Worm (Caenorhabditis elegans) whole organism, young adult: ENCODE data around the gene ugt-29.

Source experiments
- Y53G8AR.9 ChIP-seq: fragments of 200-800 bp; sonication (Bioruptor generic); conservative IDR thresholded peaks from 2 replicates; pipeline ENCODE4 v1.3.6; 2022; ENCODE audit warnings: missing genetic modification reagents, missing genetic modification characterization, missing compliant biosample characterization
- ama-1 ChIP-seq, 3 experiments: fragments of 150-350 bp in 1 of 3; sonication (generic microtip) in 2 of 3; optimal IDR thresholded peaks; 2 replicates each; lab custom pipeline; 2014 to 2018; ENCODE audit warnings: missing biosample characterization in 2 of 3, missing genetic modification characterization in 2 of 3, missing genetic modification reagents in 2 of 3
- attf-3 ChIP-seq: fragments of 200-800 bp; sonication (Bioruptor generic); conservative IDR thresholded peaks from 2 replicates; pipeline ENCODE4 v1.3.6; 2022; ENCODE audit warnings: missing genetic modification reagents, missing genetic modification characterization, missing compliant biosample characterization
- attf-5 ChIP-seq: fragments of 200-800 bp; sonication (Bioruptor generic); optimal IDR thresholded peaks from 2 replicates; lab custom pipeline; 2018; ENCODE audit warnings: mild to moderate bottlenecking, missing genetic modification characterization, missing compliant biosample characterization
- cebp-1 ChIP-seq, 2 experiments: fragments of 200-800 bp in 1 of 2; sonication (Bioruptor generic) in 1 of 2; sonication (generic microtip) in 1 of 2; IDR thresholded peaks in 1 of 2; optimal IDR thresholded peaks in 1 of 2; 2 replicates each; pipeline versions ENCODE4 v1.3.6 to Lab custom; 2017 to 2022; ENCODE audit warnings: missing compliant biosample characterization in 2 of 2, missing genetic modification characterization in 2 of 2, mild to moderate bottlenecking in 1 of 2, missing genetic modification reagents in 1 of 2, moderate library complexity in 1 of 2
- egl-18 ChIP-seq: fragments of 200-800 bp; sonication (Bioruptor generic); IDR thresholded peaks from 2 replicates; pipeline ENCODE4 v1.3.6; 2022; ENCODE audit warnings: missing genetic modification reagents, missing genetic modification characterization, missing compliant biosample characterization
- him-1 ChIP-seq: sonication (generic microtip); optimal IDR thresholded peaks from 2 replicates; lab custom pipeline; 2016; ENCODE audit warnings: missing genotype, missing genetic modification reagents, missing genetic modification characterization, missing compliant biosample characterization
- nhr-90 ChIP-seq: sonication (generic microtip); optimal IDR thresholded peaks from 2 replicates; lab custom pipeline; 2016; ENCODE audit warnings: missing genotype, mild to moderate bottlenecking, missing genetic modification characterization, missing compliant biosample characterization
- snpc-4 ChIP-seq, 5 experiments: fragments of 150-350 bp in 1 of 5; sonication (generic microtip) in 4 of 5; optimal IDR thresholded peaks; 2 replicates each; lab custom pipeline; 2014 to 2018; ENCODE audit warnings: missing genetic modification characterization in 5 of 5, missing biosample characterization in 3 of 5, antibody characterized with exemption in 2 of 5, mild to moderate bottlenecking in 2 of 5, missing compliant biosample characterization in 2 of 5, missing genotype in 2 of 5, moderate library complexity in 2 of 5, missing genetic modification reagents in 1 of 5

DNA sequence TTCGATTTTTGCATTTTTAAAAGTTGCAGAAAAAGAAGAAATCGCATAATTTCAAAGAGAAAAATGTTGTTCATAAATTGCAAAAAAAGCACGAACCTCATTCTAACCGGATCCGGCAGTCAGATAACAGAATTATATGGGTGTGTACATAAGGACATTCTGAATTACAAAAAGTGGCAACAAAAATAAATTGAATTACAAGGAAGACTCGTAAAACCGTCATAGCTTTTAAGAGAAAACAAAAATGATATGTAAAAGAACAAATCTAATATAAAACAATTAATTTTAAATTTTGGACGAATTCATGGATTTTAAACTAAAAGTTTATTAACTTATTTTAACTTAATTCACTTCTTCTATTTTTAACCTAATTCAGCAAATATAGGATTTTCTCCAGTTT lies 39.2 kb downstream of the ugt-29 start, which contains the start of gene F31F4.17:
- no peak for TF ChIP-seq him-1 (tag; lab: Kevin White, UChicago)
- TF ChIP-seq ama-1 (optimal IDR thresholded peaks at IDR 0.05; lab: Kevin White, UChicago): no peak
- TF ChIP-seq ama-1 (GFP tag; optimal IDR thresholded peaks at IDR 0.05; lab: Kevin White, UChicago): no peak
- no peak for TF ChIP-seq attf-5
- TF ChIP-seq attf-3: no peak
- TF ChIP-seq egl-18 (GFP tag; lab: Robert Waterston, UW): no peak
- TF ChIP-seq Y53G8AR.9 (GFP tag; lab: Robert Waterston, UW): no peak
- no peak for TF ChIP-seq cebp-1 (GFP tag; IDR thresholded peaks at IDR 0.05; lab: Robert Waterston, UW)
- no peak for TF ChIP-seq cebp-1 (tag; optimal IDR thresholded peaks at IDR 0.05; lab: Kevin White, UChicago)
- no peak for TF ChIP-seq snpc-4 (GFP tag; optimal IDR thresholded peaks at IDR 0.05; lab: Kevin White, UChicago)
- no peak for TF ChIP-seq snpc-4 (tag; optimal IDR thresholded peaks at IDR 0.05; lab: Kevin White, UChicago)
- no peak for TF ChIP-seq nhr-90 (tag; lab: Kevin White, UChicago)
